Worm (Caenorhabditis elegans): ENCODE measurements around the gene Y53C12B.1.

Gene Y53C12B.1

DNA sequence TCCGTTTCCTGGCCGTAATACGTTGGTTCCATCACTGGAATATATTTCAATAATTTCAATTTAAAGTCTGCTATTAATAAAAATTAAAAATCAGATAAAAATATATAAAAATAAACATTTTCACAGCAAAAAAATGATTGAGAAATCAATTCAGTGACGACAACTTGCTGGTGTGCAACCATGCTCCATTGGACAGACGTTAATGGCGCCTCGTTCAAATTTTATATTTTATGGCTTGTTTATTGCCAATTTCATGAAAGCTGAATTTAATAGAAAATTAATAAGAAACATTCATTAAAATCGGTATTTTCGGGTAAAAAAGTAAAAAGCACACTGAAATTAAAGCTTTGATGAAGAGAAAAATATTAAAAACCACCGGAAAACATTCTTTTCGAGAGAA is 39.7 kb downstream of the Y53C12B.1 start, which contains the start of gene Y53C12A.3:
Gene Y53C12A.3, minus strand, starts transcription at position 34 of the 400 bp plus-strand sequence.
- TF ChIP-seq F13C5.2 (tag; optimal IDR thresholded peaks at IDR 0.05), result peak; percentile 16
- no peak for TF ChIP-seq ceh-13 (GFP tag; optimal IDR thresholded peaks at IDR 0.05)
- TF ChIP-seq sea-1 (GFP tag; conservative IDR thresholded peaks at IDR 0.05), result no peak
- TF ChIP-seq pes-1 (GFP tag; IDR thresholded peaks at IDR 0.05), result no peak

DNA sequence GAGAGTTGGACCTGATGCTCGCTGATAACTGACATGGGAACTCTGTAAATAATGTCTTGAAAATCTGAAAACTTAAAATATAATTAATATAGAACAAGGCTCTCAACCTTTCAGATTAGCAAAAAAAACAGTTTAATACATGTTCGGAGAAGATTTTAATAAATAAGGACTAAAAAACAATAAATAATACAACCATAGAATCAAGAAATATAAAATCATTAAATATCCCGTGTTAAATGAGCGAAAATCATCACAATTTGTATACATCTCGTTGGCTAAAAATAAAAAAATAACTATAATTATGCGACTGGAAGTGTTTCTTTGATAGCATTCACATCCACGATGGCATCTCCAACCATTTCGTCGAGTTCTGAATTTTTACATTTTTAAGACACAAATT is 41.1 kb downstream of the Y53C12B.1 start, which contains the start of gene Y53C12A.10:
Gene Y53C12A.10, minus strand, starts transcription at position 101 of the 400 bp plus-strand sequence.
- TF ChIP-seq ets-7 (tag; optimal IDR thresholded peaks at IDR 0.05) (no peak), pes-1 (GFP tag; IDR thresholded peaks at IDR 0.05) (no peak), hnd-1 (tag; optimal IDR thresholded peaks at IDR 0.05) (no peak)

DNA sequence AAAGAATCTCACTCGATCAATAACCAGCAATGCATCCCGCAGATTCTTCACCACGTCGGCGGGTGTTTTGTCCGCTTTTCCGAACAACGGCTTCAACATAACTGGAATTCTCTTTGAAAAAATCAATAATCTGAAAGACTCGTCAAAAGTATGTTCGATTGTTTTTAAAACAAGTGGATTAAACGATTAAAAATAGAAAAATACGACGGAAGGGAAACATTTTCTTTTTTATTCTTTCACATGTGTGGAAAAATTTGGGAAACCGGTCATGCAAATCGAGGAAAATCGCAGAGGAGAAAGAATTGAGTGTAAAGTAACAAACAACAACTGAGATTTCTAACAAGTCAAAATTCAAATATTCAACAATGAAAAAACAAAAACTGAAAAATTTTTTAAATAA is 42.3 kb downstream of the Y53C12B.1 start, which contains the start of gene mop-25.2:
Gene mop-25.2, minus strand, starts transcription at position 101 of the 400 bp plus-strand sequence.
- TF ChIP-seq hmg-4 (GFP tag; optimal IDR thresholded peaks at IDR 0.05) (no peak), B0310.2 (tag; optimal IDR thresholded peaks at IDR 0.05) (no peak), tbx-11 (GFP tag; IDR thresholded peaks at IDR 0.05) (no peak), tbx-37 (GFP tag; conservative IDR thresholded peaks at IDR 0.05) (no peak), ceh-13 (GFP tag; optimal IDR thresholded peaks at IDR 0.05) (no peak), tra-4 (tag; optimal IDR thresholded peaks at IDR 0.05) (no peak), pes-1 (GFP tag; IDR thresholded peaks at IDR 0.05) (no peak), sea-1 (GFP tag; conservative IDR thresholded peaks at IDR 0.05) (no peak), hnd-1 (tag; optimal IDR thresholded peaks at IDR 0.05) (no peak), ama-1 (optimal IDR thresholded peaks at IDR 0.05) (no peak), hmbx-1 (tag; optimal IDR thresholded peaks at IDR 0.05) (no peak), ets-7 (tag; optimal IDR thresholded peaks at IDR 0.05) (no peak), aly-1 (tag; optimal IDR thresholded peaks at IDR 0.05) (no peak)

DNA sequence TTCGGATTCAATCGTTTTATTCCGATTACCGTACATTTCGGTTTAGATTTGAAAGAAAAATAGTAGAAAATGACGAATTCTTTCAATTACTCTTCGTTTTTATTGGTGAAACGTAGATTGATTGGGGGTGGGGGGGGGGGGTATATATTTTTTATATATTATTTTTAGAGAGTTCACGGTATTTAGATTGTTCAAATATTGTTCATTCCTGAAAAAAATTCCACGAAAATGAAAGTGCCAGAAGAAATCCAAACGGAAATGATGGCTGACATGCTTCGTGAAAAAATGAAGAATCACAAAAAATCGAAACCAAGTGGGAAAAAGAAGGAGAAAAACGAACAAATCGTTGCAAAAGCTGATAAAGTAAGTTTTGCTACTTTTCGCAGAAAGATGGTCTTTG is 45.5 kb downstream of the Y53C12B.1 start, which contains the start of the genes Y53C12A.8 and Y53C12A.7:
Gene Y53C12A.8, minus strand, starts transcription at position 101 of the 400 bp plus-strand sequence.
Gene Y53C12A.7, plus strand, starts transcription at position 181 of the 400 bp plus-strand sequence.
- no peak for TF ChIP-seq ama-1 (optimal IDR thresholded peaks at IDR 0.05)
- TF ChIP-seq B0310.2 (tag; optimal IDR thresholded peaks at IDR 0.05), result no peak
- no peak for TF ChIP-seq tra-4 (tag; optimal IDR thresholded peaks at IDR 0.05)
- TF ChIP-seq ceh-36 (tag; optimal IDR thresholded peaks at IDR 0.05), result no peak
- no peak for TF ChIP-seq tbx-11 (GFP tag; IDR thresholded peaks at IDR 0.05)
- no peak for TF ChIP-seq hmg-4 (GFP tag; optimal IDR thresholded peaks at IDR 0.05)
- TF ChIP-seq scrt-1 (GFP tag; IDR thresholded peaks at IDR 0.05), result no peak
- TF ChIP-seq hmbx-1 (tag; optimal IDR thresholded peaks at IDR 0.05), result no peak
- TF ChIP-seq pes-1 (GFP tag; IDR thresholded peaks at IDR 0.05), result no peak
- TF ChIP-seq aly-1 (tag; optimal IDR thresholded peaks at IDR 0.05), result no peak
- no peak for TF ChIP-seq hnd-1 (tag; optimal IDR thresholded peaks at IDR 0.05)
- TF ChIP-seq flt-1 (GFP tag; IDR thresholded peaks at IDR 0.05), result no peak
- no peak for TF ChIP-seq F13C5.2 (tag; optimal IDR thresholded peaks at IDR 0.05)
- no peak for TF ChIP-seq ets-7 (tag; optimal IDR thresholded peaks at IDR 0.05)
- TF ChIP-seq tbx-37 (GFP tag; conservative IDR thresholded peaks at IDR 0.05), result no peak
- no peak for TF ChIP-seq ceh-13 (GFP tag; optimal IDR thresholded peaks at IDR 0.05)

DNA sequence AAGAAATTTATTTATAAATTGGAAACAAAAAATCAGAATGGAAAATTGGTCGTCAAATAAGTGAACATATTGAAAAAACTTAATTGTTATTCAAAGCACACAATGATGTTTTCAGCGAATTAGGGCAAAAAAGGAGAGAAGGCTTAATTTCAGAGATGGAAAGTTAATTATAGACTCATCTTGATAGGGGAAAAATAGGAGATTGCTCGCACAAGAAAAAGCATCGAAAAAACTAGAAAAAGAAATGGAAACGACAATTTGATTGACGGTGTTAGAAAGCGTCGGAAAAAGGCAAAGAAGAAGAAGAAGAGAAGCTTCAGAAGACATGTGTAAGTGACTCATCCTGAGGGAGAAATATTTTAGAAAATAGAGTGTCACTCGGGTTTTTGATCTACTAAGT is 49.9 kb downstream of the Y53C12B.1 start:
- TF ChIP-seq ets-7 (tag; optimal IDR thresholded peaks at IDR 0.05), result no peak
